Worm (Caenorhabditis elegans) whole organism, mixed stage, embryonic: ENCODE measurements around the gene clc-8.

Experiments used
- blmp-1 ChIP-seq: fragments of 150-350 bp; optimal IDR thresholded peaks from 2 replicates; lab custom pipeline; 2014; ENCODE audit warnings: missing biosample characterization, missing genetic modification characterization
- cnd-1 ChIP-seq: fragments of 200-800 bp; sonication (Bioruptor generic); optimal IDR thresholded peaks from 2 replicates; lab custom pipeline; 2018; ENCODE audit warnings: mild to moderate bottlenecking, missing genetic modification characterization, missing compliant biosample characterization
- nhr-12 ChIP-seq: fragments of 150-350 bp; optimal IDR thresholded peaks from 2 replicates; lab custom pipeline; 2014; ENCODE audit warnings: missing biosample characterization, missing genetic modification characterization
- unc-39 ChIP-seq: fragments of 150-350 bp; optimal IDR thresholded peaks from 2 replicates; lab custom pipeline; 2014; ENCODE audit warnings: missing biosample characterization, missing genetic modification characterization

ce11 chrIV:14408569-14408968, 14.6 kb downstream of the clc-8 start:
- no peak for TF ChIP-seq cnd-1 (tag; lab: Kevin White, UChicago)
- TF ChIP-seq nhr-12 (tag; lab: Kevin White, UChicago): no peak
- TF ChIP-seq unc-39 (tag; lab: Kevin White, UChicago): no peak
- TF ChIP-seq blmp-1 (tag; lab: Kevin White, UChicago): no peak
